ENCODE assay signal across 3 worm cellular contexts in genomic region chrII:10545924-10546783, ce11.
TF ChIP-seq lines count a peak whose summit lies in the region.

No protein-coding gene starts in this region.

TF ChIP-seq in whole organism, L2 larva, 48 proteins besides CTCF, POLR2A, EP300 and RAD21 (continued from another document):
- TF ChIP-seq nhr-10 (tag; optimal IDR thresholded peaks at IDR 0.05; lab: Kevin White, UChicago) (no peak), lsy-2 (tag; optimal IDR thresholded peaks at IDR 0.05; lab: Kevin White, UChicago) (no peak), ceh-82 (tag; optimal IDR thresholded peaks at IDR 0.05; lab: Kevin White, UChicago) (no peak), ama-1 (optimal IDR thresholded peaks at IDR 0.05; lab: Kevin White, UChicago) (no peak), nhr-21 (tag; optimal IDR thresholded peaks at IDR 0.05; lab: Kevin White, UChicago) (peak; percentile 7), nhr-77 (tag; optimal IDR thresholded peaks at IDR 0.05; lab: Kevin White, UChicago) (no peak), Y55F3AM.14 (GFP tag; optimal IDR thresholded peaks at IDR 0.05; lab: Kevin White, UChicago) (peak; percentile 20), skn-1 (tag; optimal IDR thresholded peaks at IDR 0.05; lab: Kevin White, UChicago) (no peak), peb-1 (tag; optimal IDR thresholded peaks at IDR 0.05; lab: Kevin White, UChicago) (no peak), ztf-4 (tag; optimal IDR thresholded peaks at IDR 0.05; lab: Kevin White, UChicago) (peak; percentile 59), mdl-1 (tag; optimal IDR thresholded peaks at IDR 0.05; lab: Kevin White, UChicago) (no peak), aly-2 (tag; optimal IDR thresholded peaks at IDR 0.05; lab: Kevin White, UChicago) (no peak), nhr-237 (tag; optimal IDR thresholded peaks at IDR 0.05; lab: Kevin White, UChicago) (no peak), F13H6.1 (tag; optimal IDR thresholded peaks at IDR 0.05; lab: Kevin White, UChicago) (no peak), crh-2 (tag; optimal IDR thresholded peaks at IDR 0.05; lab: Kevin White, UChicago) (no peak), ZK546.5 (tag; optimal IDR thresholded peaks at IDR 0.05; lab: Kevin White, UChicago) (no peak), nhr-11 (tag; optimal IDR thresholded peaks at IDR 0.05; lab: Kevin White, UChicago) (no peak), ztf-1 (GFP tag; conservative IDR thresholded peaks at IDR 0.05; lab: Robert Waterston, UW) (no peak), fos-1 (tag; optimal IDR thresholded peaks at IDR 0.05; lab: Kevin White, UChicago) (no peak), snpc-4 (tag; optimal IDR thresholded peaks at IDR 0.05; lab: Kevin White, UChicago) (no peak), dmd-4 (tag; optimal IDR thresholded peaks at IDR 0.05; lab: Kevin White, UChicago) (no peak), sma-9 (GFP tag; optimal IDR thresholded peaks at IDR 0.05; lab: Kevin White, UChicago) (no peak), sma-9 (tag; optimal IDR thresholded peaks at IDR 0.05; lab: Kevin White, UChicago) (no peak), nhr-6 (tag; optimal IDR thresholded peaks at IDR 0.05; lab: Kevin White, UChicago) (no peak), blmp-1 (tag; optimal IDR thresholded peaks at IDR 0.05; lab: Kevin White, UChicago; ENCODE audit: insufficient read depth) (no peak)

TF ChIP-seq in whole organism, L4 larva, 104 proteins besides CTCF, POLR2A, EP300 and RAD21 (continued from another document):
- peak; percentile 54; the same call in 1 of the 2 replicates for TF ChIP-seq T26A8.4 (GFP tag; IDR thresholded peaks at IDR 0.05; lab: Robert Waterston, UW)
- TF ChIP-seq nhr-28 (tag; optimal IDR thresholded peaks at IDR 0.05; lab: Kevin White, UChicago), result no peak
- TF ChIP-seq aly-2 (tag; optimal IDR thresholded peaks at IDR 0.05; lab: Kevin White, UChicago), result no peak
- TF ChIP-seq zip-11 (GFP tag; IDR thresholded peaks at IDR 0.05; lab: Robert Waterston, UW), result no peak
- no peak for TF ChIP-seq saeg-2 (GFP tag; IDR thresholded peaks at IDR 0.05; lab: Robert Waterston, UW)
- no peak for TF ChIP-seq ceh-44 (GFP tag; IDR thresholded peaks at IDR 0.05; lab: Robert Waterston, UW)
- TF ChIP-seq dmd-9 (GFP tag; IDR thresholded peaks at IDR 0.05; lab: Robert Waterston, UW), result peak; percentile 42; the same call in 1 of the 2 replicates
- peak; percentile 37 for TF ChIP-seq hlh-30 (tag; optimal IDR thresholded peaks at IDR 0.05; lab: Kevin White, UChicago; ENCODE audit: insufficient read depth)
- TF ChIP-seq php-3 (GFP tag; IDR thresholded peaks at IDR 0.05; lab: Robert Waterston, UW), result peak; percentile 35; the same call in 1 of the 2 replicates
- no peak for TF ChIP-seq R02D3.7 (tag; optimal IDR thresholded peaks at IDR 0.05; lab: Kevin White, UChicago)
- TF ChIP-seq mep-1 (tag; optimal IDR thresholded peaks at IDR 0.05; lab: Kevin White, UChicago), result no peak
- TF ChIP-seq jun-1 (tag; optimal IDR thresholded peaks at IDR 0.05; lab: Kevin White, UChicago), result no peak
- peak; percentile 29; the same call in 1 of the 2 replicates for TF ChIP-seq mdt-29 (GFP tag; IDR thresholded peaks at IDR 0.05; lab: Robert Waterston, UW)
- peak; percentile 46 for TF ChIP-seq nhr-11 (tag; optimal IDR thresholded peaks at IDR 0.05; lab: Kevin White, UChicago)
- TF ChIP-seq T20F7.1 (GFP tag; optimal IDR thresholded peaks at IDR 0.05; lab: Kevin White, UChicago), result no peak
- TF ChIP-seq Y48G9A.11 (GFP tag; IDR thresholded peaks at IDR 0.05; lab: Robert Waterston, UW), result peak; percentile 25; the same call in 1 of the 2 replicates
- peak; percentile 26 for TF ChIP-seq mes-2 (tag; optimal IDR thresholded peaks at IDR 0.05; lab: Kevin White, UChicago; ENCODE audit: poor library complexity, severe bottlenecking)
- TF ChIP-seq egl-43 (GFP tag; IDR thresholded peaks at IDR 0.05; lab: Robert Waterston, UW), result peak; percentile 62; the same call in 1 of the 2 replicates
- 0 out of 4 replicates have a peak, but pooled peaks of 1 of the 2 experiments have one; percentile 15 for TF ChIP-seq madf-5 (GFP tag; IDR thresholded peaks at IDR 0.05; lab: Robert Waterston, UW)
- no peak for TF ChIP-seq nhr-77 (tag; optimal IDR thresholded peaks at IDR 0.05; lab: Kevin White, UChicago)
- no peak for TF ChIP-seq tag-97 (GFP tag; IDR thresholded peaks at IDR 0.05; lab: Robert Waterston, UW)
- TF ChIP-seq vab-7 (GFP tag; IDR thresholded peaks at IDR 0.05; lab: Robert Waterston, UW), result no peak

TF ChIP-seq in whole organism, young adult, 124 proteins besides CTCF, POLR2A, EP300 and RAD21 (continued from another document):
- TF ChIP-seq ekl-4 (GFP tag; IDR thresholded peaks at IDR 0.05; lab: Robert Waterston, UW) (peak; percentile 27; the same call in 1 of the 2 replicates), aptf-3 (GFP tag; IDR thresholded peaks at IDR 0.05; lab: Robert Waterston, UW) (peak; percentile 6; the same call in 1 of the 2 replicates), cebp-2 (GFP tag; IDR thresholded peaks at IDR 0.05; lab: Robert Waterston, UW) (0 out of 2 replicates have a peak, but pooled peaks have one; percentile 24), ztf-22 (GFP tag; optimal IDR thresholded peaks at IDR 0.05; lab: Kevin White, UChicago) (no peak), hlh-12 (tag; optimal IDR thresholded peaks at IDR 0.05; lab: Kevin White, UChicago) (no peak), gei-17 (GFP tag; optimal IDR thresholded peaks at IDR 0.05; lab: Kevin White, UChicago) (no peak), nfyb-1 (GFP tag; IDR thresholded peaks at IDR 0.05; lab: Robert Waterston, UW) (peak; percentile 73), lin-26 (GFP tag; IDR thresholded peaks at IDR 0.05; lab: Robert Waterston, UW) (peak; percentile 82), ZK185.1 (tag; optimal IDR thresholded peaks at IDR 0.05; lab: Kevin White, UChicago; ENCODE audit: poor library complexity, severe bottlenecking) (no peak), rpc-1 (optimal IDR thresholded peaks at IDR 0.05; lab: Kevin White, UChicago) (peak; percentile 12), rpc-1 (tag; optimal IDR thresholded peaks at IDR 0.05; lab: Kevin White, UChicago) (no peak), nhr-90 (tag; optimal IDR thresholded peaks at IDR 0.05; lab: Kevin White, UChicago) (peak; percentile 35), lin-35 (GFP tag; optimal IDR thresholded peaks at IDR 0.05; lab: Kevin White, UChicago) (peak in 1 of 3 experiments; percentile 20), egl-44 (GFP tag; IDR thresholded peaks at IDR 0.05; lab: Robert Waterston, UW) (peak; percentile 66; the same call in 1 of the 2 replicates), tbx-9 (tag; optimal IDR thresholded peaks at IDR 0.05; lab: Kevin White, UChicago; ENCODE audit: borderline replicate concordance) (no peak), C17E4.6 (GFP tag; IDR thresholded peaks at IDR 0.05; lab: Robert Waterston, UW) (no peak), T26A5.8 (tag; optimal IDR thresholded peaks at IDR 0.05; lab: Kevin White, UChicago) (no peak)
